Worm (Caenorhabditis elegans) whole organism, mixed stage, embryonic: ENCODE data around the gene tkt-1.
A peak's percentile ranks its signal among the peaks of the same experiment; 100 is the strongest.

Experiments used
- M03D4.4 ChIP-seq: sonication (generic microtip); optimal IDR thresholded peaks from 2 replicates; lab custom pipeline; 2017; ENCODE audit warnings: mild to moderate bottlenecking, missing genetic modification characterization, missing compliant biosample characterization
- bed-3 ChIP-seq: fragments of 200-800 bp; sonication (Bioruptor generic); optimal IDR thresholded peaks from 3 replicates; lab custom pipeline; 2018; ENCODE audit warnings: mild to moderate bottlenecking, missing genetic modification characterization, moderate library complexity, missing compliant biosample characterization
- blmp-1 ChIP-seq: fragments of 150-350 bp; optimal IDR thresholded peaks from 2 replicates; lab custom pipeline; 2014; ENCODE audit warnings: missing biosample characterization, missing genetic modification characterization
- ceh-39 ChIP-seq: fragments of 150-350 bp; optimal IDR thresholded peaks from 2 replicates; lab custom pipeline; 2014; ENCODE audit warnings: missing biosample characterization, missing genetic modification characterization
- ceh-43 ChIP-seq: fragments of 200-800 bp; sonication (Bioruptor generic); optimal IDR thresholded peaks from 2 replicates; lab custom pipeline; 2018; ENCODE audit warnings: mild to moderate bottlenecking, missing genetic modification characterization, moderate library complexity, missing compliant biosample characterization
- ceh-83 ChIP-seq: fragments of 200-800 bp; sonication (Bioruptor generic); optimal IDR thresholded peaks from 2 replicates; lab custom pipeline; 2018; ENCODE audit warnings: mild to moderate bottlenecking, missing genetic modification characterization, missing compliant biosample characterization
- cnd-1 ChIP-seq: fragments of 200-800 bp; sonication (Bioruptor generic); optimal IDR thresholded peaks from 2 replicates; lab custom pipeline; 2018; ENCODE audit warnings: mild to moderate bottlenecking, missing genetic modification characterization, missing compliant biosample characterization
- drap-1 ChIP-seq: fragments of 200-800 bp; sonication (Bioruptor generic); optimal IDR thresholded peaks from 3 replicates; lab custom pipeline; 2018; ENCODE audit warnings: mild to moderate bottlenecking, missing genetic modification characterization, missing compliant biosample characterization
- elt-3 ChIP-seq: fragments of 150-350 bp; optimal IDR thresholded peaks from 2 replicates; lab custom pipeline; 2014; ENCODE audit warnings: missing biosample characterization, missing genetic modification characterization
- flh-1 ChIP-seq: fragments of 200-800 bp; sonication (Bioruptor generic); optimal IDR thresholded peaks from 2 replicates; lab custom pipeline; 2018; ENCODE audit warnings: mild to moderate bottlenecking, missing genetic modification characterization, moderate library complexity, missing compliant biosample characterization
- ham-2 ChIP-seq: fragments of 200-800 bp; sonication (Bioruptor generic); optimal IDR thresholded peaks from 2 replicates; lab custom pipeline; 2018; ENCODE audit warnings: mild to moderate bottlenecking, missing genetic modification characterization, missing compliant biosample characterization
- hlh-1 ChIP-seq: fragments of 150-350 bp; optimal IDR thresholded peaks from 2 replicates; lab custom pipeline; 2014; ENCODE audit warnings: missing biosample characterization, missing genetic modification reagents, missing genetic modification characterization
- lin-13 ChIP-seq: fragments of 150-350 bp; optimal IDR thresholded peaks from 2 replicates; lab custom pipeline; 2014; ENCODE audit warnings: missing biosample characterization, missing genetic modification characterization
- lin-32 ChIP-seq: fragments of 200-800 bp; sonication (Bioruptor generic); optimal IDR thresholded peaks from 2 replicates; lab custom pipeline; 2018; ENCODE audit warnings: mild to moderate bottlenecking, missing genetic modification characterization, missing compliant biosample characterization
- lsy-2 ChIP-seq: fragments of 150-350 bp; optimal IDR thresholded peaks from 2 replicates; lab custom pipeline; 2014; ENCODE audit warnings: missing biosample characterization, missing genetic modification characterization
- mab-5 ChIP-seq: fragments of 150-350 bp; optimal IDR thresholded peaks from 2 replicates; lab custom pipeline; 2014; ENCODE audit warnings: missing biosample characterization, missing genetic modification characterization
- mep-1 ChIP-seq: fragments of 150-350 bp; optimal IDR thresholded peaks from 2 replicates; lab custom pipeline; 2017; ENCODE audit warnings: missing biosample characterization, missing genetic modification reagents, missing genetic modification characterization, inconsistent platforms
- nhr-237 ChIP-seq: fragments of 150-350 bp; optimal IDR thresholded peaks from 2 replicates; lab custom pipeline; 2014; ENCODE audit warnings: missing biosample characterization, missing genetic modification characterization
- nhr-28 ChIP-seq: fragments of 150-350 bp; optimal IDR thresholded peaks from 2 replicates; lab custom pipeline; 2014; ENCODE audit warnings: missing biosample characterization, missing genetic modification characterization
- nhr-76 ChIP-seq: sonication (generic microtip); optimal IDR thresholded peaks from 2 replicates; lab custom pipeline; 2017; ENCODE audit warnings: missing biosample characterization, missing genetic modification characterization
- pha-4 ChIP-seq: fragments of 150-350 bp; optimal IDR thresholded peaks from 2 replicates; lab custom pipeline; 2018; ENCODE audit warnings: missing biosample characterization, missing genetic modification reagents, missing genetic modification characterization
- sem-2 ChIP-seq: fragments of 200-800 bp; sonication (Bioruptor generic); optimal IDR thresholded peaks from 2 replicates; lab custom pipeline; 2018; ENCODE audit warnings: mild to moderate bottlenecking, missing genetic modification characterization, missing compliant biosample characterization
- snpc-4 ChIP-seq: fragments of 150-350 bp; optimal IDR thresholded peaks from 2 replicates; lab custom pipeline; 2014; ENCODE audit warnings: missing biosample characterization, missing genetic modification characterization
- sptf-1 ChIP-seq: sonication (generic microtip); optimal IDR thresholded peaks from 2 replicates; lab custom pipeline; 2017; ENCODE audit warnings: mild to moderate bottlenecking, missing genetic modification characterization, moderate library complexity, missing compliant biosample characterization
- tbx-8 ChIP-seq: fragments of 200-800 bp; sonication (Bioruptor generic); optimal IDR thresholded peaks from 2 replicates; lab custom pipeline; 2018; ENCODE audit warnings: mild to moderate bottlenecking, missing genetic modification characterization, moderate library complexity, missing compliant biosample characterization
- unc-120 ChIP-seq: sonication (generic microtip); optimal IDR thresholded peaks from 2 replicates; lab custom pipeline; 2017; ENCODE audit warnings: missing genetic modification characterization, missing compliant biosample characterization; ENCODE audit not compliant: poor library complexity, severe bottlenecking
- unc-62 ChIP-seq: fragments of 150-350 bp; optimal IDR thresholded peaks from 2 replicates; lab custom pipeline; 2014; ENCODE audit warnings: missing biosample characterization, missing genetic modification reagents, missing genetic modification characterization
- zip-8 ChIP-seq: fragments of 150-350 bp; optimal IDR thresholded peaks from 2 replicates; lab custom pipeline; 2014; ENCODE audit warnings: missing biosample characterization, missing genetic modification characterization
- ztf-11 ChIP-seq: fragments of 150-350 bp; optimal IDR thresholded peaks from 2 replicates; lab custom pipeline; 2014; ENCODE audit warnings: missing biosample characterization, missing genetic modification characterization

Gene tkt-1

DNA sequence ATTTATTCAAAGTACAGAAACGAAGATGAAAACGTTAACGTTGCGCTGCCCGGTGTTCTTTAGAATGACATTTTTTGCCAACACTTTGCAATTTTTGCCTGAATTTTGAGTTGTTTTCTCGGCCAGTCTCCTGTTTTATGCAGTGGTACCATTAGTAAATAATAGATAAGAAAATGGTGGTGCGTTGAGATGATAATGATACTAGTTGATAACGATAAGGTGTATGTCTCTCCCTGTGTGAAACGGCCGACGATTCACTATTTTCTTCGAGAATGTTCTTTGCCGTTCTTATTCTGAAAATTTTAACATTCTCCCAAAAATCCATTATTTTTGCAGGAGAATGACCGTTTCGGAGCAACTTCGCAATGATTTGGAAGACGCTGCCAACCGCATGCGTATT is at the start of gene tkt-1:
Gene tkt-1, plus strand, starts transcription at position 337 of the 400 bp plus-strand sequence.
- no peak for TF ChIP-seq unc-120 (tag; lab: Kevin White, UChicago)
- TF ChIP-seq nhr-237 (tag; lab: Kevin White, UChicago): no peak
- TF ChIP-seq hlh-1 (tag; lab: Kevin White, UChicago): no peak
- TF ChIP-seq zip-8 (tag; lab: Kevin White, UChicago): no peak
- TF ChIP-seq ceh-83 (GFP tag; lab: Kevin White, UChicago): no peak
- no peak for TF ChIP-seq ztf-11 (tag; lab: Kevin White, UChicago)
- no peak for TF ChIP-seq mab-5 (tag; lab: Kevin White, UChicago)
- no peak for TF ChIP-seq tbx-8
- no peak for TF ChIP-seq elt-3 (tag; lab: Kevin White, UChicago)
- TF ChIP-seq sem-2 (GFP tag; lab: Kevin White, UChicago): no peak
- TF ChIP-seq nhr-28 (tag; lab: Kevin White, UChicago): no peak
- TF ChIP-seq ham-2 (GFP tag; lab: Kevin White, UChicago): no peak

ce11 chrIV:10194345-10194744 is 49.1 kb upstream of the tkt-1 start, which contains the start of gene ptrg-1:
Gene ptrg-1, minus strand, starts transcription at chrIV:10194445.
- TF ChIP-seq hlh-1 (tag; lab: Kevin White, UChicago): no peak
- no peak for TF ChIP-seq mep-1 (tag; lab: Kevin White, UChicago)
- TF ChIP-seq nhr-76 (tag; lab: Kevin White, UChicago): no peak
- no peak for TF ChIP-seq tbx-8
- no peak for TF ChIP-seq nhr-237 (tag; lab: Kevin White, UChicago)
- TF ChIP-seq sem-2 (GFP tag; lab: Kevin White, UChicago): no peak
- no peak for TF ChIP-seq ztf-11 (tag; lab: Kevin White, UChicago)
- TF ChIP-seq lsy-2 (tag; lab: Kevin White, UChicago): no peak
- TF ChIP-seq drap-1 (GFP tag; lab: Kevin White, UChicago): no peak
- no peak for TF ChIP-seq bed-3 (GFP tag; lab: Kevin White, UChicago)
- TF ChIP-seq flh-1: no peak
- TF ChIP-seq blmp-1 (tag; lab: Kevin White, UChicago): no peak
- no peak for TF ChIP-seq snpc-4 (tag; lab: Kevin White, UChicago)
- no peak for TF ChIP-seq mab-5 (tag; lab: Kevin White, UChicago)
- TF ChIP-seq zip-8 (tag; lab: Kevin White, UChicago): no peak
- no peak for TF ChIP-seq lin-32 (GFP tag; lab: Kevin White, UChicago)

- TF ChIP-seq ceh-39 (tag; lab: Kevin White, UChicago) (no peak), M03D4.4 (tag; lab: Kevin White, UChicago) (no peak), hlh-1 (tag; lab: Kevin White, UChicago) (no peak), lsy-2 (tag; lab: Kevin White, UChicago) (peak; percentile 49), unc-62 (GFP tag; lab: Kevin White, UChicago) (no peak), cnd-1 (tag; lab: Kevin White, UChicago) (no peak), blmp-1 (tag; lab: Kevin White, UChicago) (no peak), unc-120 (tag; lab: Kevin White, UChicago) (no peak)
- TF ChIP-seq, all 35 proteins: peak for 1
Observed at ce11 chrIV:10197317-10197867, 46.0 kb upstream of the tkt-1 start, which contains the start of gene gon-4. Gene gon-4, plus strand, starts transcription at chrIV:10197817.

- TF ChIP-seq nhr-76 (tag; lab: Kevin White, UChicago): no peak
- no peak for TF ChIP-seq nhr-237 (tag; lab: Kevin White, UChicago)
- no peak for TF ChIP-seq tbx-8
- TF ChIP-seq cnd-1 (tag; lab: Kevin White, UChicago): no peak
- no peak for TF ChIP-seq sptf-1 (tag; lab: Kevin White, UChicago)
- no peak for TF ChIP-seq lin-13 (tag; lab: Kevin White, UChicago)
- TF ChIP-seq drap-1 (GFP tag; lab: Kevin White, UChicago): no peak
- no peak for TF ChIP-seq flh-1
- TF ChIP-seq unc-62 (GFP tag; lab: Kevin White, UChicago): no peak
- no peak for TF ChIP-seq blmp-1 (tag; lab: Kevin White, UChicago)
- no peak for TF ChIP-seq mab-5 (tag; lab: Kevin White, UChicago)
- no peak for TF ChIP-seq lsy-2 (tag; lab: Kevin White, UChicago)
- no peak for TF ChIP-seq pha-4 (tag; lab: Kevin White, UChicago)
- no peak for TF ChIP-seq bed-3 (GFP tag; lab: Kevin White, UChicago)
- TF ChIP-seq ceh-43: no peak
- TF ChIP-seq ham-2 (GFP tag; lab: Kevin White, UChicago): no peak
- no peak for TF ChIP-seq zip-8 (tag; lab: Kevin White, UChicago)
Observed at ce11 chrIV:10206182-10206581, 37.2 kb upstream of the tkt-1 start, which contains the start of gene K04D7.6. Gene K04D7.6, minus strand, starts transcription at chrIV:10206282.
